Fruit fly (Drosophila melanogaster): ENCODE measurements around the gene CG17141.

CG17141 gene

dm6 chr3R:22720808-22721306 is 26.5 kb downstream of the CG17141 start, which contains the start of gene wge (continued):
- TF ChIP-seq CG31224 (GFP tag; IDR thresholded peaks at IDR 0.05) = no peak
- no peak for TF ChIP-seq pfk (GFP tag; optimal IDR thresholded peaks at IDR 0.05)
- TF ChIP-seq gfzf (GFP tag; optimal IDR thresholded peaks at IDR 0.05) = peak; percentile 75
- TF ChIP-seq Rfx (GFP tag; IDR thresholded peaks at IDR 0.05) = no peak
- TF ChIP-seq nmo (GFP tag; optimal IDR thresholded peaks at IDR 0.05) = peak; percentile 21
- no peak for TF ChIP-seq CG16815 (GFP tag; optimal IDR thresholded peaks at IDR 0.05)
- TF ChIP-seq CG1603 (tag; optimal IDR thresholded peaks at IDR 0.05) = peak; percentile 34
- TF ChIP-seq tx (GFP tag; optimal IDR thresholded peaks at IDR 0.05) = no peak
- no peak for TF ChIP-seq CG3726 (GFP tag; IDR thresholded peaks at IDR 0.05)
- no peak for TF ChIP-seq bab2 (GFP tag; optimal IDR thresholded peaks at IDR 0.05)
- TF ChIP-seq CG14965 (GFP tag; optimal IDR thresholded peaks at IDR 0.05; ENCODE audit: borderline replicate concordance) = no peak
- TF ChIP-seq CG5953 (GFP tag; IDR thresholded peaks at IDR 0.05) = no peak
- no peak for TF ChIP-seq CG17568 (GFP tag; optimal IDR thresholded peaks at IDR 0.05)
- no peak for TF ChIP-seq ERR (GFP tag; optimal IDR thresholded peaks at IDR 0.05)
- TF ChIP-seq GATAe (GFP tag; conservative IDR thresholded peaks at IDR 0.05) = no peak
- no peak for TF ChIP-seq row (GFP tag; IDR thresholded peaks at IDR 0.05)
- no peak for TF ChIP-seq HLHmδ (GFP tag; optimal IDR thresholded peaks at IDR 0.05)
- peak; percentile 66 for TF ChIP-seq CG16813 (GFP tag; IDR thresholded peaks at IDR 0.05; ENCODE audit: partially characterized antibody)
- TF ChIP-seq Pdp1 (GFP tag; optimal IDR thresholded peaks at IDR 0.05) = peak in 1 of 2 experiments; percentile 43
- TF ChIP-seq Stat92E (GFP tag; optimal IDR thresholded peaks at IDR 0.05) = no peak
- no peak for TF ChIP-seq CG7839 (tag; optimal IDR thresholded peaks at IDR 0.05)
- no peak for TF ChIP-seq gcm2 (GFP tag; optimal IDR thresholded peaks at IDR 0.05)
- peak; percentile 38 for TF ChIP-seq CG15514 (GFP tag; optimal IDR thresholded peaks at IDR 0.05)
- no peak for TF ChIP-seq CG12104 (GFP tag; optimal IDR thresholded peaks at IDR 0.05)
- TF ChIP-seq Nf-YA (GFP tag; IDR thresholded peaks at IDR 0.05) = no peak
- TF ChIP-seq Xrp1 (GFP tag; IDR thresholded peaks at IDR 0.05) = no peak
- peak; percentile 54 for TF ChIP-seq knrl (GFP tag; IDR thresholded peaks at IDR 0.05; ENCODE audit: partially characterized antibody)
- peak; percentile 96 for TF ChIP-seq E2f2 (GFP tag; IDR thresholded peaks at IDR 0.05)
- no peak for TF ChIP-seq Rx (GFP tag; IDR thresholded peaks at IDR 0.05)
- no peak for TF ChIP-seq corto (GFP tag; optimal IDR thresholded peaks at IDR 0.05)
- no peak for TF ChIP-seq CG9437 (GFP tag; optimal IDR thresholded peaks at IDR 0.05)
- TF ChIP-seq mirr (GFP tag; optimal IDR thresholded peaks at IDR 0.05) = no peak
- TF ChIP-seq ATbp (GFP tag; optimal IDR thresholded peaks at IDR 0.05) = no peak
- no peak for TF ChIP-seq Sox100B (GFP tag; optimal IDR thresholded peaks at IDR 0.05)
- no peak for TF ChIP-seq tup (GFP tag; optimal IDR thresholded peaks at IDR 0.05)
- no peak for TF ChIP-seq D (optimal IDR thresholded peaks at IDR 0.05)
- no peak for TF ChIP-seq D (GFP tag; optimal IDR thresholded peaks at IDR 0.05)
- peak; percentile 50 for TF ChIP-seq CG14710 (tag; optimal IDR thresholded peaks at IDR 0.05)
- peak; percentile 25 for TF ChIP-seq CG17829 (tag; optimal IDR thresholded peaks at IDR 0.05)
- no peak for TF ChIP-seq Sry-β (GFP tag; optimal IDR thresholded peaks at IDR 0.05)
- TF ChIP-seq her (GFP tag; optimal IDR thresholded peaks at IDR 0.05) = no peak
- TF ChIP-seq CG12299 (tag; optimal IDR thresholded peaks at IDR 0.05) = no peak
- TF ChIP-seq YL-1 (GFP tag; optimal IDR thresholded peaks at IDR 0.05) = peak; percentile 62
- TF ChIP-seq CG17912 (GFP tag; optimal IDR thresholded peaks at IDR 0.05) = no peak
- peak; percentile 70 for TF ChIP-seq pzg (GFP tag; optimal IDR thresholded peaks at IDR 0.05)
- TF ChIP-seq stwl (tag; optimal IDR thresholded peaks at IDR 0.05) = peak; percentile 48
- no peak for TF ChIP-seq C15 (GFP tag; IDR thresholded peaks at IDR 0.05)
- no peak for TF ChIP-seq chif (GFP tag; optimal IDR thresholded peaks at IDR 0.05)
- no peak for TF ChIP-seq CG4854 (GFP tag; optimal IDR thresholded peaks at IDR 0.05)
- TF ChIP-seq CG7928 (GFP tag; optimal IDR thresholded peaks at IDR 0.05) = no peak
